Worm (Caenorhabditis elegans) whole organism, early embryonic: ENCODE results near the gene lin-24.

Experiments
- B0310.2 ChIP-seq: sonication (generic microtip); optimal IDR thresholded peaks from 2 replicates; lab custom pipeline; 2016; ENCODE audit warnings: mild to moderate bottlenecking, missing genetic modification characterization, missing compliant biosample characterization
- F13C5.2 ChIP-seq: sonication (generic microtip); optimal IDR thresholded peaks from 2 replicates; lab custom pipeline; 2017; ENCODE audit warnings: mild to moderate bottlenecking, missing genetic modification characterization, inconsistent platforms, missing compliant biosample characterization
- aly-1 ChIP-seq: sonication (generic microtip); optimal IDR thresholded peaks from 2 replicates; lab custom pipeline; 2016; ENCODE audit warnings: missing genetic modification characterization, missing compliant biosample characterization
- ama-1 ChIP-seq: fragments of 150-350 bp; optimal IDR thresholded peaks from 2 replicates; lab custom pipeline; 2014
- ceh-13 ChIP-seq: fragments of 200-800 bp; sonication (Bioruptor generic); optimal IDR thresholded peaks from 2 replicates; lab custom pipeline; 2018; ENCODE audit warnings: mild to moderate bottlenecking, missing genetic modification characterization, missing compliant biosample characterization
- ceh-36 ChIP-seq: sonication (generic microtip); optimal IDR thresholded peaks from 2 replicates; lab custom pipeline; 2016; ENCODE audit warnings: missing genetic modification characterization, inconsistent platforms, missing compliant biosample characterization
- ets-7 ChIP-seq: sonication (generic microtip); optimal IDR thresholded peaks from 2 replicates; lab custom pipeline; 2016; ENCODE audit warnings: missing genotype, missing genetic modification characterization, missing compliant biosample characterization
- flt-1 ChIP-seq: fragments of 200-800 bp; sonication (Bioruptor generic); IDR thresholded peaks from 2 replicates; pipeline ENCODE4 v1.3.6; 2022; ENCODE audit warnings: missing genetic modification characterization, missing compliant biosample characterization
- hmbx-1 ChIP-seq: sonication (generic microtip); optimal IDR thresholded peaks from 2 replicates; lab custom pipeline; 2016; ENCODE audit warnings: mild to moderate bottlenecking, missing genetic modification characterization, missing compliant biosample characterization
- hmg-4 ChIP-seq: fragments of 200-800 bp; sonication (Bioruptor generic); optimal IDR thresholded peaks from 2 replicates; lab custom pipeline; 2018; ENCODE audit warnings: mild to moderate bottlenecking, missing genetic modification characterization, missing compliant biosample characterization
- pes-1 ChIP-seq: fragments of 200-800 bp; sonication (Bioruptor generic); IDR thresholded peaks from 2 replicates; pipeline ENCODE4 v1.3.6; 2022; ENCODE audit warnings: missing genetic modification reagents, missing genetic modification characterization, missing compliant biosample characterization
- sea-1 ChIP-seq: fragments of 200-800 bp; sonication (Bioruptor generic); conservative IDR thresholded peaks from 2 replicates; pipeline ENCODE4 v1.3.6; 2022; ENCODE audit warnings: missing genetic modification characterization, missing compliant biosample characterization
- tbx-37 ChIP-seq: fragments of 200-800 bp; sonication (Bioruptor generic); conservative IDR thresholded peaks from 2 replicates; pipeline ENCODE4 v1.3.6; 2022; ENCODE audit warnings: missing genetic modification reagents, missing genetic modification characterization, missing compliant biosample characterization
- tra-4 ChIP-seq: sonication (generic microtip); optimal IDR thresholded peaks from 2 replicates; lab custom pipeline; 2017; ENCODE audit warnings: missing genetic modification characterization, missing compliant biosample characterization

- TF ChIP-seq pes-1 = no peak
- TF ChIP-seq hmbx-1 (tag; lab: Kevin White, UChicago) = no peak
- TF ChIP-seq sea-1 (GFP tag; lab: Robert Waterston, UW) = no peak
- TF ChIP-seq tbx-37 (GFP tag; lab: Robert Waterston, UW) = no peak
- TF ChIP-seq B0310.2 (tag; lab: Kevin White, UChicago) = no peak
- TF ChIP-seq flt-1 (GFP tag; lab: Robert Waterston, UW) = no peak
- TF ChIP-seq ceh-13 (GFP tag; lab: Kevin White, UChicago) = no peak
- no peak for TF ChIP-seq ets-7 (tag; lab: Kevin White, UChicago)
- TF ChIP-seq ceh-36 = no peak
- TF ChIP-seq ama-1 (lab: Kevin White, UChicago) = no peak
- no peak for TF ChIP-seq F13C5.2 (tag; lab: Kevin White, UChicago)
- no peak for TF ChIP-seq hmg-4 (GFP tag; lab: Kevin White, UChicago)
- no peak for TF ChIP-seq tra-4
- TF ChIP-seq aly-1 (tag; lab: Kevin White, UChicago) = no peak
Observed at ce11 chrIV:12157915-12158314, 28.6 kb downstream of the lin-24 start.
